Fruit fly (Drosophila melanogaster) whole organism, embryonic: Measurements from ENCODE around the gene CG34461.

Experiments
- Antp ChIP-seq: fragments of 200-800 bp; sonication (Bioruptor generic); optimal IDR thresholded peaks from 3 replicates; lab custom pipeline; 2016; ENCODE audit warnings: missing biosample characterization, missing genetic modification characterization
- Atf3 ChIP-seq: fragments of 200-800 bp; sonication (Bioruptor generic); optimal IDR thresholded peaks from 3 replicates; lab custom pipeline; 2016; ENCODE audit warnings: missing biosample characterization, missing genetic modification characterization
- Bgb ChIP-seq: fragments of 200-800 bp; sonication (Bioruptor generic); IDR thresholded peaks from 2 replicates; pipeline ENCODE4 v1.3.6; 2022; ENCODE audit warnings: missing biosample characterization, missing genetic modification characterization; ENCODE audit not compliant: partially characterized antibody
- Bteb2 ChIP-seq: fragments of 200-800 bp; sonication (Bioruptor generic); optimal IDR thresholded peaks from 2 replicates; lab custom pipeline; 2016; ENCODE audit warnings: missing biosample characterization, missing genetic modification characterization
- C15 ChIP-seq: fragments of 200-800 bp; sonication (Bioruptor generic); IDR thresholded peaks from 3 replicates; pipeline ENCODE4 v1.3.6; 2022; ENCODE audit warnings: missing biosample characterization, missing genetic modification characterization
- CG11696 ChIP-seq: fragments of 200-800 bp; sonication (Bioruptor generic); IDR thresholded peaks from 2 replicates; pipeline ENCODE4 v1.3.6; 2022; ENCODE audit warnings: missing biosample characterization, missing genetic modification characterization
- CG14014 ChIP-seq: fragments of 200-800 bp; sonication (Bioruptor generic); IDR thresholded peaks from 2 replicates; pipeline ENCODE4 v1.3.6; 2022; ENCODE audit warnings: missing biosample characterization, missing genetic modification characterization
- CG17612 ChIP-seq: fragments of 200-800 bp; sonication (Bioruptor generic); IDR thresholded peaks from 2 replicates; pipeline ENCODE4 v1.3.6; 2022; ENCODE audit warnings: missing biosample characterization, missing genetic modification characterization
- CG18619 ChIP-seq: fragments of 200-800 bp; sonication (Bioruptor generic); optimal IDR thresholded peaks from 3 replicates; lab custom pipeline; 2017; ENCODE audit warnings: missing biosample characterization, mild to moderate bottlenecking, missing genetic modification characterization
- CG18764 ChIP-seq: fragments of 200-800 bp; sonication (Bioruptor generic); optimal IDR thresholded peaks from 3 replicates; lab custom pipeline; 2016; ENCODE audit warnings: missing biosample characterization, missing genetic modification characterization
- CG31365 ChIP-seq: fragments of 200-800 bp; sonication (Bioruptor generic); optimal IDR thresholded peaks from 2 replicates; lab custom pipeline; 2018; ENCODE audit warnings: missing biosample characterization, mild to moderate bottlenecking, missing genetic modification characterization
- CG3847 ChIP-seq: fragments of 200-800 bp; sonication (Bioruptor generic); IDR thresholded peaks from 2 replicates; pipeline ENCODE4 v1.3.6; 2022; ENCODE audit warnings: missing biosample characterization, missing genetic modification characterization
- CG4360 ChIP-seq: fragments of 200-800 bp; sonication (Bioruptor generic); IDR thresholded peaks from 2 replicates; pipeline ENCODE4 v1.3.6; 2022; ENCODE audit warnings: missing biosample characterization, missing genetic modification characterization
- CG4730 ChIP-seq: fragments of 200-800 bp; sonication (Bioruptor generic); IDR thresholded peaks from 2 replicates; pipeline ENCODE4 v1.3.6; 2022; ENCODE audit warnings: missing biosample characterization, missing genetic modification characterization
- CG6175 ChIP-seq: fragments of 200-800 bp; sonication (Bioruptor generic); IDR thresholded peaks from 3 replicates; pipeline ENCODE4 v1.3.6; 2022; ENCODE audit warnings: missing biosample characterization, missing genetic modification characterization
- CG7372 ChIP-seq: fragments of 200-800 bp; sonication (Bioruptor generic); IDR thresholded peaks from 2 replicates; pipeline ENCODE4 v1.3.6; 2022; ENCODE audit warnings: missing biosample characterization, missing genetic modification characterization
- CG7928 ChIP-seq: fragments of 200-800 bp; sonication (Bioruptor generic); optimal IDR thresholded peaks from 2 replicates; lab custom pipeline; 2017; ENCODE audit warnings: missing biosample characterization, mild to moderate bottlenecking, missing genetic modification characterization
- CG8089 ChIP-seq: fragments of 200-800 bp; sonication (Bioruptor generic); optimal IDR thresholded peaks from 3 replicates; lab custom pipeline; 2016; ENCODE audit warnings: missing biosample characterization, missing genetic modification characterization
- CG8478 ChIP-seq: fragments of >200 bp; optimal IDR thresholded peaks from 2 replicates; lab custom pipeline; 2018
- CrebB ChIP-seq: fragments of 200-800 bp; sonication (Bioruptor generic); optimal IDR thresholded peaks from 3 replicates; lab custom pipeline; 2018; ENCODE audit warnings: missing biosample characterization, mild to moderate bottlenecking, missing genetic modification characterization
- D19B ChIP-seq: fragments of 200-800 bp; sonication (Bioruptor generic); optimal IDR thresholded peaks from 2 replicates; lab custom pipeline; 2017; ENCODE audit warnings: missing biosample characterization, mild to moderate bottlenecking, missing genetic modification characterization
- Dip2 ChIP-seq: fragments of 200-800 bp; sonication (Bioruptor generic); IDR thresholded peaks from 2 replicates; pipeline ENCODE4 v1.3.6; 2022; ENCODE audit warnings: missing biosample characterization, missing genetic modification characterization
- Dip3 ChIP-seq: fragments of 200-800 bp; sonication (Bioruptor generic); optimal IDR thresholded peaks from 3 replicates; lab custom pipeline; 2016; ENCODE audit warnings: missing biosample characterization, missing genetic modification characterization
- Dll ChIP-seq: fragments of 200-800 bp; sonication (Bioruptor generic); IDR thresholded peaks from 4 replicates; pipeline ENCODE4 v1.3.6; 2022; ENCODE audit warnings: missing biosample characterization, missing genetic modification characterization; ENCODE audit not compliant: partially characterized antibody
- E2f2 ChIP-seq: fragments of 200-800 bp; sonication (Bioruptor generic); IDR thresholded peaks from 2 replicates; pipeline ENCODE4 v1.3.6; 2022; ENCODE audit warnings: missing biosample characterization, missing genetic modification characterization
- Ets97D ChIP-seq: fragments of 200-800 bp; sonication (Bioruptor generic); optimal IDR thresholded peaks from 3 replicates; lab custom pipeline; 2016; ENCODE audit warnings: missing biosample characterization, missing genetic modification characterization
- Hey ChIP-seq: fragments of 200-800 bp; sonication (Bioruptor generic); optimal IDR thresholded peaks from 3 replicates; lab custom pipeline; 2018; ENCODE audit warnings: missing biosample characterization, mild to moderate bottlenecking, missing genetic modification characterization
- Hr78 ChIP-seq, 2 experiments: fragments of 200-800 bp in 1 of 2; fragments of >200 bp in 1 of 2; sonication (Bioruptor generic) in 1 of 2; optimal IDR thresholded peaks; 2 replicates each; lab custom pipeline; 2017 to 2019; ENCODE audit warnings: missing biosample characterization in 2 of 2, missing genetic modification characterization in 2 of 2, mild to moderate bottlenecking in 1 of 2, moderate library complexity in 1 of 2
- MTF-1 ChIP-seq: fragments of 200-800 bp; sonication (Bioruptor generic); optimal IDR thresholded peaks from 2 replicates; lab custom pipeline; 2018; ENCODE audit warnings: missing biosample characterization, mild to moderate bottlenecking, missing genetic modification characterization, borderline replicate concordance
- Meics ChIP-seq: fragments of 200-800 bp; sonication (Bioruptor generic); optimal IDR thresholded peaks from 2 replicates; lab custom pipeline; 2017; ENCODE audit warnings: missing biosample characterization, mild to moderate bottlenecking, missing genetic modification characterization
- Oli ChIP-seq: fragments of 200-800 bp; sonication (Bioruptor generic); optimal IDR thresholded peaks from 2 replicates; lab custom pipeline; 2018; ENCODE audit warnings: missing biosample characterization, mild to moderate bottlenecking, missing genetic modification characterization, moderate library complexity
- Poxn ChIP-seq: fragments of 200-800 bp; sonication (Bioruptor generic); IDR thresholded peaks from 2 replicates; pipeline ENCODE4 v1.3.6; 2022; ENCODE audit warnings: missing biosample characterization, missing genetic modification characterization
- ash1 ChIP-seq: fragments of 200-800 bp; sonication (Bioruptor generic); optimal IDR thresholded peaks from 2 replicates; lab custom pipeline; 2018; ENCODE audit warnings: missing biosample characterization, mild to moderate bottlenecking, missing genetic modification characterization
- bab2 ChIP-seq: fragments of 200-800 bp; sonication (Bioruptor generic); optimal IDR thresholded peaks from 2 replicates; lab custom pipeline; 2016; ENCODE audit warnings: missing biosample characterization, missing genetic modification characterization
- cas ChIP-seq: fragments of 200-800 bp; sonication (Bioruptor generic); IDR thresholded peaks from 2 replicates; pipeline ENCODE4 v1.3.6; 2022; ENCODE audit warnings: missing biosample characterization, missing genetic modification characterization
- cg ChIP-seq: fragments of 200-800 bp; sonication (Bioruptor generic); optimal IDR thresholded peaks from 3 replicates; lab custom pipeline; 2019; ENCODE audit warnings: missing biosample characterization, mild to moderate bottlenecking, missing genetic modification characterization, moderate library complexity
- chinmo ChIP-seq: fragments of 200-800 bp; sonication (Bioruptor generic); IDR thresholded peaks from 4 replicates; pipeline ENCODE4 v1.3.6; 2022; ENCODE audit warnings: missing biosample characterization, missing genetic modification characterization; ENCODE audit not compliant: partially characterized antibody
- fd96Cb ChIP-seq: fragments of 200-800 bp; sonication (Bioruptor generic); optimal IDR thresholded peaks from 2 replicates; lab custom pipeline; 2018; ENCODE audit warnings: missing biosample characterization, mild to moderate bottlenecking, missing genetic modification characterization, moderate library complexity
- jigr1 ChIP-seq: fragments of 200-800 bp; sonication (Bioruptor generic); IDR thresholded peaks from 3 replicates; pipeline ENCODE4 v1.3.6; 2022; ENCODE audit warnings: missing biosample characterization, missing genetic modification characterization
- kah ChIP-seq: fragments of 200-800 bp; sonication (Bioruptor generic); optimal IDR thresholded peaks from 2 replicates; lab custom pipeline; 2018; ENCODE audit warnings: missing biosample characterization, mild to moderate bottlenecking, missing genetic modification characterization
- kni ChIP-seq: fragments of 200-800 bp; sonication (Bioruptor generic); optimal IDR thresholded peaks from 3 replicates; lab custom pipeline; 2017; ENCODE audit warnings: mild to moderate bottlenecking, missing biosample characterization, missing genetic modification reagents, missing genetic modification characterization
- lbe ChIP-seq: fragments of 200-800 bp; sonication (Bioruptor generic); optimal IDR thresholded peaks from 2 replicates; lab custom pipeline; 2016; ENCODE audit warnings: missing biosample characterization, mild to moderate bottlenecking, missing genetic modification characterization
- lov ChIP-seq, 2 experiments: fragments of 200-800 bp in 1 of 2; fragments of >200 bp in 1 of 2; sonication (Bioruptor generic) in 1 of 2; IDR thresholded peaks in 1 of 2; optimal IDR thresholded peaks in 1 of 2; 2 replicates in 1 of 2; 3 replicates in 1 of 2; pipeline versions ENCODE4 v1.3.6 to Lab custom; 2017 to 2022; ENCODE audit warnings: missing biosample characterization in 1 of 2, missing genetic modification characterization in 1 of 2
- maf-S ChIP-seq: fragments of 200-800 bp; sonication (Bioruptor generic); optimal IDR thresholded peaks from 2 replicates; lab custom pipeline; 2016; ENCODE audit warnings: missing biosample characterization, missing genetic modification characterization
- pan ChIP-seq, 4 experiments: fragments of >200 bp in 3 of 4; fragments of 200-800 bp in 1 of 4; sonication (Bioruptor generic) in 1 of 4; optimal IDR thresholded peaks in 3 of 4; IDR thresholded peaks in 1 of 4; 2 replicates each; pipeline versions ENCODE4 v1.3.6 to Lab custom; 2017 to 2022; ENCODE audit warnings: missing biosample characterization in 2 of 4, missing genetic modification characterization in 2 of 4, mixed read lengths in 1 of 4
- psq ChIP-seq: fragments of 200-800 bp; sonication (Bioruptor generic); optimal IDR thresholded peaks from 2 replicates; lab custom pipeline; 2017; ENCODE audit warnings: missing biosample characterization, missing genetic modification characterization
- slou ChIP-seq: fragments of 200-800 bp; sonication (Bioruptor generic); optimal IDR thresholded peaks from 3 replicates; lab custom pipeline; 2016; ENCODE audit warnings: missing biosample characterization, missing genetic modification characterization

The CG34461 gene

dm6 chr3L:8299224-8300130, 26.2 kb upstream of the CG34461 start, which contains the start of the genes Arl5 and CG13671 (continued):
- TF ChIP-seq CG3847 (GFP tag; lab: Robert Waterston, UW): peak; percentile 75
- peak; percentile 64; the same call in 1 of the 3 replicates for TF ChIP-seq C15
- TF ChIP-seq Bgb: peak; percentile 67
- TF ChIP-seq CG7372 (GFP tag; lab: Robert Waterston, UW): peak; percentile 33; the same call in 1 of the 2 replicates
- peak; percentile 81 for TF ChIP-seq CG18764
- TF ChIP-seq maf-S (GFP tag; lab: Kevin White, UChicago): peak; percentile 55
- peak; percentile 63 for TF ChIP-seq psq (GFP tag; lab: Kevin White, UChicago)
- TF ChIP-seq slou (GFP tag; lab: Kevin White, UChicago): peak; percentile 79
- no peak for TF ChIP-seq Dip2 (GFP tag; lab: Robert Waterston, UW)
- peak; percentile 72 for TF ChIP-seq CG4730 (GFP tag; lab: Robert Waterston, UW)
- TF ChIP-seq CG18619 (GFP tag; lab: Kevin White, UChicago): peak; percentile 69
- no peak for TF ChIP-seq jigr1 (GFP tag; lab: Robert Waterston, UW)
- TF ChIP-seq Hey (tag; lab: Kevin White, UChicago): no peak
- TF ChIP-seq kni (GFP tag; lab: Kevin White, UChicago): peak; percentile 60
- TF ChIP-seq CG8478 (lab: Kevin White, UChicago): no peak
- TF ChIP-seq CG4360 (GFP tag; lab: Robert Waterston, UW): peak; percentile 85
- TF ChIP-seq Hr78 (GFP tag; optimal IDR thresholded peaks at IDR 0.05; lab: Kevin White, UChicago): no peak
- TF ChIP-seq lbe (GFP tag; lab: Kevin White, UChicago): peak; percentile 89
- peak; percentile 15 for TF ChIP-seq D19B (GFP tag; lab: Kevin White, UChicago)
- peak; percentile 34 for TF ChIP-seq Bteb2 (GFP tag; lab: Kevin White, UChicago)
- TF ChIP-seq cg: peak; percentile 91
- peak; percentile 47 for TF ChIP-seq CG7928 (GFP tag; lab: Kevin White, UChicago)
- 0 out of 2 replicates have a peak, but pooled peaks have one; percentile 33 for TF ChIP-seq CG17612 (GFP tag; lab: Robert Waterston, UW)
- no peak for TF ChIP-seq Poxn
- peak; percentile 67 for TF ChIP-seq fd96Cb (tag; lab: Kevin White, UChicago)
- 0 out of 3 replicates have a peak, but pooled peaks have one; percentile 42 for TF ChIP-seq CG6175
- no peak for TF ChIP-seq pan (optimal IDR thresholded peaks at IDR 0.05; lab: Kevin White, UChicago)
- TF ChIP-seq pan (GFP tag; optimal IDR thresholded peaks at IDR 0.05 in 1 of 2, IDR thresholded peaks at IDR 0.05 in 1 of 2): peak in 1 of 2 experiments; percentile 81
- peak; percentile 46 for TF ChIP-seq Oli (tag; lab: Kevin White, UChicago)
- TF ChIP-seq cas (GFP tag; lab: Robert Waterston, UW): 0 out of 2 replicates have a peak, but pooled peaks have one; percentile 55
- TF ChIP-seq Dll: peak; percentile 86
- TF ChIP-seq bab2 (GFP tag; lab: Kevin White, UChicago): peak; percentile 60
- no peak for TF ChIP-seq CG31365 (tag; lab: Kevin White, UChicago)
- no peak for TF ChIP-seq lov (optimal IDR thresholded peaks at IDR 0.05; lab: Kevin White, UChicago)
- no peak for TF ChIP-seq lov (GFP tag; IDR thresholded peaks at IDR 0.05; lab: Robert Waterston, UW)
- no peak for TF ChIP-seq MTF-1 (GFP tag; lab: Kevin White, UChicago)
- TF ChIP-seq Ets97D (GFP tag; lab: Kevin White, UChicago): peak; percentile 77
- peak; percentile 24 for TF ChIP-seq CG8089 (GFP tag; lab: Kevin White, UChicago)
- no peak; the same call in 1 of the 2 replicates for TF ChIP-seq CG11696 (GFP tag; lab: Robert Waterston, UW)
- peak; percentile 7 for TF ChIP-seq CrebB (tag; lab: Kevin White, UChicago)
- peak; percentile 76 for TF ChIP-seq CG14014 (GFP tag; lab: Robert Waterston, UW)
- peak; percentile 61 for TF ChIP-seq Antp (GFP tag; lab: Kevin White, UChicago)
- TF ChIP-seq kah (GFP tag; lab: Kevin White, UChicago): peak; percentile 28
- peak; percentile 45 for TF ChIP-seq Atf3
- TF ChIP-seq chinmo: peak; percentile 84; the same call in 2 of the 4 replicates
- TF ChIP-seq Dip3: peak; percentile 79
- TF ChIP-seq Meics (GFP tag; lab: Kevin White, UChicago): peak; percentile 71
- TF ChIP-seq E2f2 (GFP tag; lab: Robert Waterston, UW): peak; percentile 73
- TF ChIP-seq ash1 (GFP tag; lab: Kevin White, UChicago): no peak
